Worm (Caenorhabditis elegans): ENCODE measurements around the gene F52H2.3.

DNA sequence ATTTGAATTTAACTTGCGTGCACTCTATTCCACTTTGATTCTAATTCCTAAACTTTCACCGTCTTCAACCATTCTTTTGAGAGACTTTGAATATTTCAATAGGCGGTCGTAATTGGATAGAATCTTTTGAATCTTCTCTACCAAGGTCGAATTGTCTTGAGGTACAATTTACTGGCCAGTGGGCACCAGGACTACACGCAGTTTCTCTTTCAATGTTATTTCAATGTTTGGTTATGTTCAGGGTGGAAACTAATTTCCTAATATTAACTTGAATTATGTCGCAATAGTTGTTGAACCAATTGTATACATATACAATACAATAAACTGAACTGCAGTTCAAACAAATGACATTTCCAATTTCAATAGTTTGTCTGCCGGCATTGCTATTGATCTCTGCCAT, 47.2 kb upstream of the F52H2.3 start:
- TF ChIP-seq ama-1 (optimal IDR thresholded peaks at IDR 0.05) (no peak), pes-1 (GFP tag; IDR thresholded peaks at IDR 0.05) (no peak), aly-1 (tag; optimal IDR thresholded peaks at IDR 0.05) (no peak)
